Fruit fly (Drosophila melanogaster) whole organism, pupa: ENCODE results near the gene bnb.
A peak's percentile ranks its signal among the peaks of the same experiment; 100 is the strongest.

ENCODE experiments used
- CG10348 ChIP-seq: fragments of 200-800 bp; sonication (Bioruptor generic); IDR thresholded peaks from 2 replicates; pipeline ENCODE4 v1.3.6; 2022; ENCODE audit warnings: missing biosample characterization, missing genetic modification characterization
- CG12605 ChIP-seq: fragments of 200-800 bp; sonication (Bioruptor generic); IDR thresholded peaks from 2 replicates; pipeline ENCODE4 v1.3.6; 2022; ENCODE audit warnings: missing biosample characterization, missing genetic modification characterization
- CG13204 ChIP-seq: fragments of 200-800 bp; sonication (Bioruptor generic); optimal IDR thresholded peaks from 2 replicates; lab custom pipeline; 2018; ENCODE audit warnings: missing biosample characterization, mild to moderate bottlenecking, missing genetic modification characterization, moderate library complexity
- CG14655 ChIP-seq: fragments of 200-800 bp; sonication (Bioruptor generic); optimal IDR thresholded peaks from 3 replicates; lab custom pipeline; 2017; ENCODE audit warnings: mild to moderate bottlenecking, missing biosample characterization, missing genetic modification reagents, missing genetic modification characterization
- CG15710 ChIP-seq: fragments of 200-800 bp; sonication (Bioruptor generic); optimal IDR thresholded peaks from 2 replicates; lab custom pipeline; 2018; ENCODE audit warnings: missing biosample characterization, mild to moderate bottlenecking, missing genetic modification characterization, moderate library complexity
- CG17806 ChIP-seq: fragments of 200-800 bp; sonication (Bioruptor generic); optimal IDR thresholded peaks from 2 replicates; lab custom pipeline; 2018; ENCODE audit warnings: missing biosample characterization, mild to moderate bottlenecking, missing genetic modification characterization, moderate library complexity
- CG32121 ChIP-seq: fragments of 200-800 bp; sonication (Bioruptor generic); IDR thresholded peaks from 2 replicates; pipeline ENCODE4 v1.3.6; 2022; ENCODE audit warnings: missing biosample characterization, missing genetic modification characterization
- CG34367 ChIP-seq: fragments of 200-800 bp; sonication (Bioruptor generic); optimal IDR thresholded peaks from 2 replicates; lab custom pipeline; 2018; ENCODE audit warnings: missing biosample characterization, mild to moderate bottlenecking, missing genetic modification characterization
- CG4496 ChIP-seq: fragments of 200-800 bp; sonication (Bioruptor generic); IDR thresholded peaks from 3 replicates; pipeline ENCODE4 v1.3.6; 2022; ENCODE audit warnings: missing biosample characterization, missing genetic modification characterization
- CG8159 ChIP-seq: fragments of 200-800 bp; sonication (Bioruptor generic); optimal IDR thresholded peaks from 3 replicates; lab custom pipeline; 2018; ENCODE audit warnings: missing biosample characterization, mild to moderate bottlenecking, missing genetic modification characterization, moderate library complexity
- CG8301 ChIP-seq: fragments of 200-800 bp; sonication (Bioruptor generic); optimal IDR thresholded peaks from 2 replicates; lab custom pipeline; 2018; ENCODE audit warnings: missing biosample characterization, mild to moderate bottlenecking, missing genetic modification characterization
- CG9948 ChIP-seq: fragments of 200-800 bp; sonication (Bioruptor generic); optimal IDR thresholded peaks from 2 replicates; lab custom pipeline; 2018; ENCODE audit warnings: missing biosample characterization, mild to moderate bottlenecking, missing genetic modification characterization, moderate library complexity
- D1 ChIP-seq: fragments of 200-800 bp; sonication (Bioruptor generic); optimal IDR thresholded peaks from 2 replicates; lab custom pipeline; 2018; ENCODE audit warnings: missing biosample characterization, mild to moderate bottlenecking, missing genetic modification characterization, moderate library complexity
- EcR ChIP-seq: fragments of 200-800 bp; sonication (Bioruptor generic); optimal IDR thresholded peaks from 3 replicates; lab custom pipeline; 2019; ENCODE audit warnings: missing biosample characterization, missing genetic modification characterization, mild to moderate bottlenecking, moderate library complexity, missing genetic modification reagents
- Ets98B ChIP-seq: fragments of 200-800 bp; sonication (Bioruptor generic); IDR thresholded peaks from 2 replicates; pipeline ENCODE4 v1.3.6; 2022; ENCODE audit warnings: missing biosample characterization, missing genetic modification characterization
- Pif1A ChIP-seq: fragments of 200-800 bp; sonication (Bioruptor generic); optimal IDR thresholded peaks from 3 replicates; lab custom pipeline; 2016; ENCODE audit warnings: missing biosample characterization, missing genetic modification characterization
- Pif1B ChIP-seq: fragments of 200-800 bp; sonication (Bioruptor generic); optimal IDR thresholded peaks from 3 replicates; lab custom pipeline; 2016; ENCODE audit warnings: missing biosample characterization, missing genetic modification characterization
- Snoo ChIP-seq: fragments of 200-800 bp; sonication (Bioruptor generic); optimal IDR thresholded peaks from 3 replicates; lab custom pipeline; 2017; ENCODE audit warnings: missing biosample characterization, mild to moderate bottlenecking, missing genetic modification characterization, inconsistent platforms
- fd96Ca ChIP-seq: fragments of 200-800 bp; sonication (Bioruptor generic); IDR thresholded peaks from 3 replicates; pipeline ENCODE4 v1.3.6; 2022; ENCODE audit warnings: missing biosample characterization, missing genetic modification characterization
- gl ChIP-seq: fragments of 200-800 bp; sonication (Bioruptor generic); optimal IDR thresholded peaks from 2 replicates; lab custom pipeline; 2018; ENCODE audit warnings: missing biosample characterization, mild to moderate bottlenecking, missing genetic modification characterization
- rn ChIP-seq: fragments of 200-800 bp; sonication (Bioruptor generic); IDR thresholded peaks from 2 replicates; pipeline ENCODE4 v1.3.6; 2022; ENCODE audit warnings: missing biosample characterization, missing genetic modification characterization

bnb gene

DNA sequence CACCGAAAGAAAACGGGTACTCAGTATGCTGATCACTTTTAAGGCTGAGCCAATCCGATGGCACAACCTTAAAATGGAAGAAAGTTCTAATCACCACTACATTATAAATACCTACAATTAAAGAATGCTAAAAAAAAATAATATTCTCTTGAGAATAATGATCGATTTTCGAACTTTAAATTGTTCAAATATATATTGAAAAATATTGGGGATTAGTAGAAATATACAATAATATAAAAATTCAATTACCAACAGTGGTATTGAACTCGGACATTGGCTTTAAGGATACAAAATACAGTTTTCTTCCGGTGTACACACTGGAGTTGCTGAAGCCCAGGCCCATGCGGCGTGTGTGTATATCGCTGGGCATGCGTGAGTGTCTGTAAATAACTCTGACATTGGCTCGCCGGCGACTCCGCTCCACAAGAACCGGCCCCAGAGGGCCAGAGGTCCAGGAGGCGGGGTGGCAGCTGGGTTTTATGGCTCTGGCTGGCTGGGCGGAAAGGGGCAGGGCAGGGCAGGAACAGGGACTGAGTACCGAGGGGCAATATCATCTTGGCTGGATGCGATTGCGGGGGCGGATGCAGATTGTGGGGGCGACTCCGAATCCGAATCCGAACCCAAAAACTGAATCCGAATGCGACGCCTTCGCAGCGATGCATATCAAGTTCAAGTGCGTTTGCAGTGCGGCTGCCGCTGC lies 21.5 kb downstream of the bnb start:
- TF ChIP-seq CG8159 (tag; lab: Kevin White, UChicago) (peak; percentile 93), CG4496 (GFP tag; lab: Robert Waterston, UW) (peak; percentile 48; the same call in 1 of the 3 replicates), CG13204 (GFP tag; lab: Kevin White, UChicago) (peak; percentile 89), rn (GFP tag; lab: Robert Waterston, UW) (no peak), CG14655 (peak; percentile 94), CG10348 (GFP tag; lab: Robert Waterston, UW) (no peak), D1 (tag; lab: Kevin White, UChicago) (peak; percentile 84), Snoo (tag; lab: Kevin White, UChicago) (peak; percentile 86), CG9948 (tag; lab: Kevin White, UChicago) (peak; percentile 91), fd96Ca (GFP tag; lab: Robert Waterston, UW) (peak; percentile 56; the same call in 1 of the 3 replicates), CG17806 (peak; percentile 83), EcR (peak; percentile 67), Pif1B (GFP tag; lab: Kevin White, UChicago) (peak; percentile 72), Pif1A (GFP tag; lab: Kevin White, UChicago) (peak; percentile 78), gl (tag; lab: Kevin White, UChicago) (peak; percentile 72), CG32121 (GFP tag; lab: Robert Waterston, UW) (no peak; the same call in 1 of the 2 replicates), Ets98B (GFP tag; lab: Robert Waterston, UW) (no peak; the same call in 1 of the 2 replicates), CG12605 (GFP tag; lab: Robert Waterston, UW) (peak; percentile 11; the same call in 1 of the 2 replicates), CG15710 (tag; lab: Kevin White, UChicago) (peak; percentile 92), CG34367 (peak; percentile 87), CG8301 (tag; lab: Kevin White, UChicago) (peak; percentile 87)

DNA sequence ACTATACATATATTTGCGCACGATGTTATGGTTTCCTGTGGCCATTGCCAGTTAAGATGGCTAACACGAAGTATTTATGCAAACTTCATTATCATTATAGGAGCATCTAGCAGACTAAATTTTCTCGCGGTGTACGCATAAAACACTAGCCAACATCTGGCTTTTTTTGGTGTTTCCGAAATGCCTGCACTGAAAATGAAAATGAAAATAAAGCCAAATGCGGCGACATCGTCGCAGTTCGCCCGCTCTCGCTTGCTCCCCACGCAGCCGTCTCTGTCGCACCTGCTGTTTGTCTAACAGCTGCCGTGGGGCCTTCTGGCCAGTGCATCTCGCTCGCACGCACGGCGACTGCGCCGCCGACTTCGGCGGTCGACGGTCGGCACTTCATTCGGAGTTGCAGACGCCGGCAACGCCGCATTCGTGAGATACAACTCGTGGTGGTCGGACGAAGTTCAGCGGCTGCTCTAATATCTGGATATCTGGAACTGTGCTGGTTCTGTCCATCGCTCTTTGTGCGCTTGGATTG lies 22.6 kb downstream of the bnb start, which contains the start of gene CG6891:
TSS of gene CG6891 (plus strand) at position 411 of the 526 bp plus-strand sequence.
- TF ChIP-seq CG4496 (GFP tag; lab: Robert Waterston, UW) (peak; percentile 78), rn (GFP tag; lab: Robert Waterston, UW) (no peak), CG9948 (tag; lab: Kevin White, UChicago) (peak; percentile 18), CG14655 (peak; percentile 70), Ets98B (GFP tag; lab: Robert Waterston, UW) (peak; percentile 63), CG13204 (GFP tag; lab: Kevin White, UChicago) (peak; percentile 99), CG12605 (GFP tag; lab: Robert Waterston, UW) (peak; percentile 41; the same call in 1 of the 2 replicates), Pif1B (GFP tag; lab: Kevin White, UChicago) (peak; percentile 40), gl (tag; lab: Kevin White, UChicago) (no peak), CG10348 (GFP tag; lab: Robert Waterston, UW) (no peak), fd96Ca (GFP tag; lab: Robert Waterston, UW) (peak; percentile 67; the same call in 2 of the 3 replicates), CG34367 (no peak), CG32121 (GFP tag; lab: Robert Waterston, UW) (peak; percentile 70), CG8301 (tag; lab: Kevin White, UChicago) (peak; percentile 47), CG15710 (tag; lab: Kevin White, UChicago) (peak; percentile 27), D1 (tag; lab: Kevin White, UChicago) (no peak), CG17806 (peak; percentile 34), CG8159 (tag; lab: Kevin White, UChicago) (peak; percentile 21), Pif1A (GFP tag; lab: Kevin White, UChicago) (peak; percentile 18), Snoo (tag; lab: Kevin White, UChicago) (peak; percentile 73), EcR (peak; percentile 76)

DNA sequence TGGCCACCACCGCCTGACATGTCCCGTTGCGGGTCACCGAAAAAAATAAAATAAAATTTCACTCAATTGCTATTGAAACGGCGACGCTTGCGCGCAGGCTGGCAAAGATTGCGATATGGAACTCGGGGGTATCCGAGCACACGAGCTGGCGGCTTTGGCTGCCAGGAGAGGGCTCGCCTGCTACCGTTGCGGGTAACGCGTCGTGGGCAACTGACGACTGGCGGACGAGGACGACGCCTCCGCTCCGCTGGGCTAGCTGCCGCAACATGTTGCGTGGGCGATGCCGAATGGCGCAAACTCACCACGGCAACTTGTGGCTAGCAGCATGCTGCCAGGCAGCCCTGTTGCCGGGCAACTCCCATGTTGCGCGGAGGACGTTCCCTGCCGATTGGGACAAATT lies 23.7 kb downstream of the bnb start, which contains the start of gene CCKLR-17D3:
TSS of gene CCKLR-17D3 (minus strand) at position 211 of the 400 bp plus-strand sequence.
- TF ChIP-seq CG17806 (no peak), CG14655 (no peak), CG32121 (GFP tag; lab: Robert Waterston, UW) (0 out of 2 replicates have a peak, but pooled peaks have one; percentile 16), CG13204 (GFP tag; lab: Kevin White, UChicago) (peak; percentile 43), CG15710 (tag; lab: Kevin White, UChicago) (no peak), CG4496 (GFP tag; lab: Robert Waterston, UW) (0 out of 3 replicates have a peak, but pooled peaks have one; percentile 23)

DNA sequence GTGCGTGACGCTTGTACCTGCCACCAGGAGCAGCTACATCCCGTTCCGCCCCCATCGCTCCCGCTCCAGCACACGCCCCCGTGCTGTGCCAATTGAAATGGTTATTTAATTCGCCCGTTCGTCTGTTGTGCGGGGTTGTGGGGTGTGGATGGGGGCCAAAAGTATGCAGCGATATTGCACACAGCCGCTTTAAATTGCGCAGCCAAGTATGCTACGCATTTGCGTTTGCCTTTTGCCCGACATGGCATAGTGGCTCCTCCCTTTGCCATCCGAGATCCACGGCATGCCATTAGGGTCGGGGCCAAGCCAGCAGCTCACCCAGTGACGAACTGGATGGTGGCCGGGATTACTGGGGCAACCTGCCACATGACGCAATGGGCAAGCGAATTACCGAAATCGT lies 25.5 kb downstream of the bnb start:
- no peak for TF ChIP-seq EcR
- no peak for TF ChIP-seq CG12605 (GFP tag; lab: Robert Waterston, UW)
- TF ChIP-seq fd96Ca (GFP tag; lab: Robert Waterston, UW) = no peak
- no peak for TF ChIP-seq Pif1A (GFP tag; lab: Kevin White, UChicago)
- no peak for TF ChIP-seq rn (GFP tag; lab: Robert Waterston, UW)
- TF ChIP-seq CG4496 (GFP tag; lab: Robert Waterston, UW) = peak; percentile 61; the same call in 2 of the 3 replicates

DNA sequence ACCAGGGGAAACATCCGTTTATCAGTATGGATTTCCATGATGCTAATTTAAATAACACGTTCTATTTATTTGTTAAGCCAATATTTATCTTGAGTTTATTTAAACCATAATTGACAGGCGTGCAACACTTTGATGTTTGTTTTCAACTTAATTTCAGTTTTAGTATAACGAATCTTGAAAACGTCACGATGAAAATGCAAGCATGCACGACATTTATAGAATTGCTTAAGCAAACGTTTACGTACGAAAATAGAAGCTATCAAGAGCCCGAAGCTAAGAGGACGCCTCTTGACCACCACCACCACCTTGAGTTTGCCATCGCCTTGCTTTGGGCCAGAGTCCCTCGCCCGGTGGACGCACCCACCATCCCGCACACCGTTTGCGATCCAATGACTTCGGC lies 26.1 kb downstream of the bnb start:
- TF ChIP-seq CG10348 (GFP tag; lab: Robert Waterston, UW) = no peak
- no peak for TF ChIP-seq CG14655
- no peak for TF ChIP-seq CG34367
- no peak for TF ChIP-seq EcR
- no peak for TF ChIP-seq CG9948 (tag; lab: Kevin White, UChicago)
- no peak for TF ChIP-seq CG13204 (GFP tag; lab: Kevin White, UChicago)
- TF ChIP-seq Ets98B (GFP tag; lab: Robert Waterston, UW) = no peak
- TF ChIP-seq CG15710 (tag; lab: Kevin White, UChicago) = no peak
- TF ChIP-seq gl (tag; lab: Kevin White, UChicago) = no peak
- TF ChIP-seq Pif1A (GFP tag; lab: Kevin White, UChicago) = no peak
- TF ChIP-seq Snoo (tag; lab: Kevin White, UChicago) = no peak
- TF ChIP-seq Pif1B (GFP tag; lab: Kevin White, UChicago) = no peak
- TF ChIP-seq rn (GFP tag; lab: Robert Waterston, UW) = no peak
